Worm (Caenorhabditis elegans) whole organism, midembryonic: ENCODE measurements around the gene F09F9.2.

ENCODE experiments used
- flt-1 ChIP-seq: fragments of 200-800 bp; sonication (Bioruptor generic); IDR thresholded peaks from 2 replicates; pipeline ENCODE4 v1.3.6; 2022; ENCODE audit warnings: missing genetic modification characterization, missing compliant biosample characterization
- med-1 ChIP-seq: sonication (generic microtip); optimal IDR thresholded peaks from 2 replicates; lab custom pipeline; 2017; ENCODE audit warnings: missing genetic modification characterization, mild to moderate bottlenecking, missing compliant biosample characterization, antibody characterized with exemption, missing genetic modification reagents; ENCODE audit not compliant: insufficient read depth
- ref-1 ChIP-seq: fragments of 200-800 bp; sonication (Bioruptor generic); conservative IDR thresholded peaks from 2 replicates; pipeline ENCODE4 v1.3.6; 2022; ENCODE audit warnings: missing genetic modification reagents, missing genetic modification characterization, missing compliant biosample characterization
- ztf-23 ChIP-seq: fragments of 200-800 bp; sonication (Bioruptor generic); IDR thresholded peaks from 2 replicates; pipeline ENCODE4 v1.3.6; 2022; ENCODE audit warnings: missing genetic modification reagents, missing genetic modification characterization, missing compliant biosample characterization

ce11 chrX:4145051-4145826, 34.0 kb upstream of the F09F9.2 start:
- TF ChIP-seq flt-1 (no peak), ref-1 (GFP tag; lab: Robert Waterston, UW) (no peak), med-1 (GFP tag; lab: Kevin White, UChicago) (no peak), ztf-23 (GFP tag; lab: Robert Waterston, UW) (no peak)
